Worm (Caenorhabditis elegans) whole organism, L1 larva: ENCODE data around the gene wdr-31.

Experiments
- C04F5.9 ChIP-seq: sonication (generic microtip); optimal IDR thresholded peaks from 2 replicates; lab custom pipeline; 2016; ENCODE audit warnings: missing genetic modification characterization, missing compliant biosample characterization
- C34B4.2 ChIP-seq: sonication (generic microtip); optimal IDR thresholded peaks from 2 replicates; lab custom pipeline; 2017; ENCODE audit warnings: mild to moderate bottlenecking, missing genetic modification characterization, missing compliant biosample characterization
- F16B12.6 ChIP-seq: fragments of 150-350 bp; optimal IDR thresholded peaks from 2 replicates; lab custom pipeline; 2014; ENCODE audit warnings: missing biosample characterization, missing genetic modification characterization
- Y116A8C.19 ChIP-seq: sonication (generic microtip); optimal IDR thresholded peaks from 2 replicates; lab custom pipeline; 2016; ENCODE audit warnings: missing compliant biosample characterization, missing genetic modification characterization, borderline replicate concordance
- aly-2 ChIP-seq: fragments of 150-350 bp; optimal IDR thresholded peaks from 2 replicates; lab custom pipeline; 2014; ENCODE audit warnings: missing biosample characterization, missing genetic modification characterization
- ama-1 ChIP-seq: fragments of 150-350 bp; optimal IDR thresholded peaks from 2 replicates; lab custom pipeline; 2014
- ceh-63 ChIP-seq: fragments of 200-800 bp; sonication (Bioruptor generic); optimal IDR thresholded peaks from 2 replicates; lab custom pipeline; 2018; ENCODE audit warnings: mild to moderate bottlenecking, missing genetic modification characterization, missing compliant biosample characterization
- ceh-8 ChIP-seq: fragments of 200-800 bp; sonication (Bioruptor generic); optimal IDR thresholded peaks from 2 replicates; lab custom pipeline; 2018; ENCODE audit warnings: mild to moderate bottlenecking, missing genetic modification characterization, moderate library complexity, missing compliant biosample characterization
- ceh-82 ChIP-seq, 3 experiments: fragments of 150-350 bp in 1 of 3; sonication (generic microtip) in 2 of 3; optimal IDR thresholded peaks; 2 replicates each; lab custom pipeline; 2014 to 2017; ENCODE audit warnings: missing biosample characterization in 3 of 3, missing genetic modification characterization in 3 of 3
- ceh-90 ChIP-seq: sonication (generic microtip); optimal IDR thresholded peaks from 2 replicates; lab custom pipeline; 2016; ENCODE audit warnings: missing genetic modification characterization, missing compliant biosample characterization
- ces-1 ChIP-seq: fragments of 150-350 bp; optimal IDR thresholded peaks from 2 replicates; lab custom pipeline; 2014; ENCODE audit warnings: missing biosample characterization, missing genetic modification reagents, missing genetic modification characterization
- dpl-1 ChIP-seq, 3 experiments: fragments of 150-350 bp in 2 of 3; sonication (generic microtip) in 1 of 3; optimal IDR thresholded peaks; 2 replicates each; lab custom pipeline; 2014 to 2017; ENCODE audit warnings: missing biosample characterization in 3 of 3, missing genetic modification characterization in 3 of 3, missing genetic modification reagents in 3 of 3
- dsc-1 ChIP-seq: sonication (generic microtip); optimal IDR thresholded peaks from 2 replicates; lab custom pipeline; 2016; ENCODE audit warnings: mild to moderate bottlenecking, missing genetic modification characterization, missing compliant biosample characterization
- efl-1 ChIP-seq, 4 experiments: fragments of 150-350 bp; optimal IDR thresholded peaks in 3 of 4; peaks in 1 of 4; 1 replicate in 1 of 4; 2 replicates in 3 of 4; lab custom pipeline; 2014; ENCODE audit warnings: missing biosample characterization in 2 of 4, missing genetic modification characterization in 2 of 4, missing genetic modification reagents in 2 of 4
- egl-27 ChIP-seq, 2 experiments: fragments of 150-350 bp in 1 of 2; sonication (generic microtip); optimal IDR thresholded peaks; 3 replicates each; lab custom pipeline; 2017 to 2018; ENCODE audit warnings: missing biosample characterization in 2 of 2, missing genetic modification characterization in 2 of 2, missing genetic modification reagents in 2 of 2
- fkh-8 ChIP-seq: sonication (generic microtip); optimal IDR thresholded peaks from 2 replicates; lab custom pipeline; 2016; ENCODE audit warnings: mild to moderate bottlenecking, missing genetic modification characterization, missing compliant biosample characterization
- hlh-17 ChIP-seq: fragments of 200-800 bp; sonication (Bioruptor generic); optimal IDR thresholded peaks from 2 replicates; lab custom pipeline; 2018; ENCODE audit warnings: missing genetic modification characterization, mild to moderate bottlenecking, missing compliant biosample characterization, moderate library complexity, borderline replicate concordance
- lin-14 ChIP-seq: fragments of 200-800 bp; sonication (Bioruptor generic); optimal IDR thresholded peaks from 2 replicates; lab custom pipeline; 2018; ENCODE audit warnings: mild to moderate bottlenecking, missing genetic modification characterization, moderate library complexity, missing compliant biosample characterization
- lin-35 ChIP-seq, 2 experiments: fragments of 150-350 bp; optimal IDR thresholded peaks; 2 replicates each; lab custom pipeline; 2014; ENCODE audit warnings: missing biosample characterization in 2 of 2, missing genetic modification characterization in 2 of 2, missing genetic modification reagents in 2 of 2
- mdl-1 ChIP-seq, 2 experiments: fragments of 150-350 bp; optimal IDR thresholded peaks; 2 replicates each; lab custom pipeline; 2014 to 2017; ENCODE audit warnings: missing biosample characterization in 2 of 2, missing genetic modification characterization in 2 of 2, inconsistent platforms in 1 of 2
- mep-1 ChIP-seq: fragments of 150-350 bp; optimal IDR thresholded peaks from 2 replicates; lab custom pipeline; 2014; ENCODE audit warnings: missing biosample characterization, missing genetic modification characterization
- nhr-11 ChIP-seq: fragments of 150-350 bp; optimal IDR thresholded peaks from 2 replicates; lab custom pipeline; 2014; ENCODE audit warnings: missing biosample characterization, missing genetic modification characterization
- nhr-12 ChIP-seq: sonication (generic microtip); optimal IDR thresholded peaks from 2 replicates; lab custom pipeline; 2017; ENCODE audit warnings: missing biosample characterization, missing genetic modification characterization
- nhr-19 ChIP-seq: fragments of 200-800 bp; sonication (Bioruptor generic); conservative IDR thresholded peaks from 2 replicates; pipeline ENCODE4 v1.3.6; 2022; ENCODE audit warnings: missing genetic modification characterization, missing compliant biosample characterization
- nhr-20 ChIP-seq: sonication (generic microtip); optimal IDR thresholded peaks from 2 replicates; lab custom pipeline; 2016; ENCODE audit warnings: mild to moderate bottlenecking, missing genetic modification characterization, missing compliant biosample characterization
- nhr-28 ChIP-seq: fragments of 150-350 bp; optimal IDR thresholded peaks from 2 replicates; lab custom pipeline; 2014; ENCODE audit warnings: missing biosample characterization, missing genetic modification characterization
- nhr-47 ChIP-seq: sonication (generic microtip); optimal IDR thresholded peaks from 2 replicates; lab custom pipeline; 2016; ENCODE audit warnings: mild to moderate bottlenecking, missing genetic modification characterization, moderate library complexity, missing compliant biosample characterization
- nhr-71 ChIP-seq: sonication (generic microtip); optimal IDR thresholded peaks from 2 replicates; lab custom pipeline; 2016; ENCODE audit warnings: mild to moderate bottlenecking, missing genetic modification characterization, moderate library complexity, missing compliant biosample characterization
- nhr-76 ChIP-seq: sonication (generic microtip); optimal IDR thresholded peaks from 2 replicates; lab custom pipeline; 2017; ENCODE audit warnings: missing biosample characterization, missing genetic modification characterization
- nhr-85 ChIP-seq: sonication (generic microtip); peaks from one replicate; lab custom pipeline; 2016; ENCODE audit warnings: missing genetic modification characterization, inconsistent platforms, missing compliant biosample characterization
- nhr-90 ChIP-seq: sonication (generic microtip); optimal IDR thresholded peaks from 2 replicates; lab custom pipeline; 2016; ENCODE audit warnings: mild to moderate bottlenecking, missing genetic modification characterization, missing compliant biosample characterization; ENCODE audit not compliant: poor library complexity
- pax-3 ChIP-seq: fragments of 200-800 bp; sonication (Bioruptor generic); optimal IDR thresholded peaks from 2 replicates; lab custom pipeline; 2018; ENCODE audit warnings: mild to moderate bottlenecking, missing genetic modification characterization, moderate library complexity, missing compliant biosample characterization
- pqm-1 ChIP-seq: sonication (generic microtip); optimal IDR thresholded peaks from 3 replicates; lab custom pipeline; 2017; ENCODE audit warnings: missing biosample characterization, missing genetic modification characterization
- rnt-1 ChIP-seq: sonication (generic microtip); optimal IDR thresholded peaks from 2 replicates; lab custom pipeline; 2016; ENCODE audit warnings: mild to moderate bottlenecking, missing genetic modification characterization, moderate library complexity, missing compliant biosample characterization
- snpc-4 ChIP-seq: fragments of 150-350 bp; optimal IDR thresholded peaks from 2 replicates; lab custom pipeline; 2014; ENCODE audit warnings: missing biosample characterization, missing genetic modification characterization
- sptf-1 ChIP-seq: fragments of 150-350 bp; optimal IDR thresholded peaks from 2 replicates; lab custom pipeline; 2014; ENCODE audit warnings: missing biosample characterization, missing genetic modification characterization
- sup-37 ChIP-seq: fragments of 200-800 bp; sonication (Bioruptor generic); optimal IDR thresholded peaks from 2 replicates; lab custom pipeline; 2018; ENCODE audit warnings: mild to moderate bottlenecking, missing genetic modification characterization, missing compliant biosample characterization
- unc-30 ChIP-seq: sonication (generic microtip); optimal IDR thresholded peaks from 2 replicates; lab custom pipeline; 2017; ENCODE audit warnings: missing biosample characterization, missing genetic modification characterization
- unc-98 ChIP-seq: fragments of 200-800 bp; sonication (Bioruptor generic); IDR thresholded peaks from 2 replicates; pipeline ENCODE4 v1.3.6; 2022; ENCODE audit warnings: missing genetic modification characterization, missing compliant biosample characterization
- xbp-1 ChIP-seq: sonication (generic microtip); optimal IDR thresholded peaks from 2 replicates; lab custom pipeline; 2016; ENCODE audit warnings: missing genetic modification characterization, missing compliant biosample characterization
- ztf-4 ChIP-seq: fragments of 150-350 bp; optimal IDR thresholded peaks from 2 replicates; lab custom pipeline; 2014; ENCODE audit warnings: missing biosample characterization, missing genetic modification characterization

The wdr-31 gene

ce11 chrII:2717335-2717734 lies 17.8 kb downstream of the wdr-31 start, which contains the start of gene T05A8.3:
Gene T05A8.3 (minus strand): TSS chrII:2717435.
- no peak for TF ChIP-seq efl-1 (optimal IDR thresholded peaks at IDR 0.05; lab: Kevin White, UChicago)
- no peak for TF ChIP-seq efl-1 (GFP tag; optimal IDR thresholded peaks at IDR 0.05 in 1 of 2; lab: Kevin White, UChicago)
- no peak for TF ChIP-seq F16B12.6
- TF ChIP-seq ceh-90 (tag; lab: Kevin White, UChicago): no peak
- TF ChIP-seq dsc-1 (tag; lab: Kevin White, UChicago): no peak
- no peak for TF ChIP-seq nhr-12 (tag; lab: Kevin White, UChicago)
- TF ChIP-seq nhr-71 (tag; lab: Kevin White, UChicago): no peak
- TF ChIP-seq, all 84 proteins: peak for 0

DNA sequence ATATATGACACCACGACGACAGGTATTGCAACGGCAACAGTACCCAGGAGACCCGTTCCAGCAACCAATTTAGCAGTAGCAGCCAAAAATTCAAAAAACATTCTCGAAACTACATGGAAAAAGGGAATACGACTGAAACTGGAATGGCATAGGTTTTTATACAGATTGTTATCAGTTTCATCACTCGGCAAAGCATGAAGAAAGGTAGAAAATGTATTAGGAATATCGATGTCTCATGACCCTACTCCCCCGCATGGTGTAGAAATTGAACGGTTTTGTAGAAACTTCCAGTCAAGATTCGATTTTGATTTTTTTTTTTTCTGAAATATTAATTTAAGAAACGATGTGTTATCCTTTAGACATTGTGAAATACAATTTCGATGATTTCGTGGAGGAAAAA lies 24.2 kb downstream of the wdr-31 start, which contains the start of gene T05A8.2:
Gene T05A8.2 (minus strand): TSS at position 101 of the 400 bp plus-strand sequence.
- TF ChIP-seq rnt-1 (no peak), unc-98 (no peak)

ce11 chrII:2709942-2710341 lies 25.1 kb downstream of the wdr-31 start, which contains the start of gene T05A8.1:
Gene T05A8.1 (minus strand): TSS chrII:2710042.
- TF ChIP-seq hlh-17 (GFP tag; lab: Kevin White, UChicago) (no peak), nhr-76 (no peak), nhr-19 (GFP tag; lab: Robert Waterston, UW) (no peak), xbp-1 (tag; lab: Kevin White, UChicago) (no peak), Y116A8C.19 (tag; lab: Kevin White, UChicago) (no peak), lin-35 (GFP tag; optimal IDR thresholded peaks at IDR 0.05; lab: Kevin White, UChicago) (no peak), dsc-1 (tag; lab: Kevin White, UChicago) (no peak), nhr-28 (no peak), F16B12.6 (no peak), unc-30 (tag; lab: Kevin White, UChicago) (no peak), C34B4.2 (no peak), pax-3 (tag; lab: Kevin White, UChicago) (no peak), aly-2 (tag; lab: Kevin White, UChicago) (no peak), pqm-1 (no peak), egl-27 (tag; optimal IDR thresholded peaks at IDR 0.05; lab: Kevin White, UChicago) (no peak), ces-1 (GFP tag; lab: Kevin White, UChicago) (no peak)

ce11 chrII:2707872-2708271 lies 27.2 kb downstream of the wdr-31 start, which contains the start of gene Y47G7B.2:
Gene Y47G7B.2 (minus strand): TSS chrII:2708014.
- no peak for TF ChIP-seq C04F5.9 (tag; lab: Kevin White, UChicago)
- no peak for TF ChIP-seq sup-37 (GFP tag; lab: Kevin White, UChicago)
- TF ChIP-seq lin-35 (GFP tag; optimal IDR thresholded peaks at IDR 0.05; lab: Kevin White, UChicago): peak in 1 of 2 experiments; percentile 34
- TF ChIP-seq lin-14 (GFP tag; lab: Kevin White, UChicago): peak; percentile 66
- TF ChIP-seq mdl-1 (tag; optimal IDR thresholded peaks at IDR 0.05; lab: Kevin White, UChicago): peak in 1 of 2 experiments; percentile 8
- TF ChIP-seq nhr-47 (tag; lab: Kevin White, UChicago): peak; percentile 23
- peak; percentile 55 for TF ChIP-seq fkh-8
- TF ChIP-seq rnt-1: peak; percentile 29
- TF ChIP-seq nhr-71 (tag; lab: Kevin White, UChicago): peak; percentile 42
- TF ChIP-seq nhr-20 (tag; lab: Kevin White, UChicago): peak; percentile 7
- TF ChIP-seq ceh-8 (GFP tag; lab: Kevin White, UChicago): no peak
- TF ChIP-seq efl-1 (optimal IDR thresholded peaks at IDR 0.05; lab: Kevin White, UChicago): peak; percentile 29 to 64
- TF ChIP-seq efl-1 (GFP tag; optimal IDR thresholded peaks at IDR 0.05 in 1 of 2; lab: Kevin White, UChicago): no peak

- TF ChIP-seq nhr-19 (GFP tag; lab: Robert Waterston, UW): no peak
- TF ChIP-seq dpl-1 (GFP tag; optimal IDR thresholded peaks at IDR 0.05; lab: Kevin White, UChicago): no peak
- TF ChIP-seq nhr-47 (tag; lab: Kevin White, UChicago): no peak
- no peak for TF ChIP-seq nhr-28
- no peak for TF ChIP-seq snpc-4 (tag; lab: Kevin White, UChicago)
- no peak for TF ChIP-seq sup-37 (GFP tag; lab: Kevin White, UChicago)
- TF ChIP-seq mep-1 (tag; lab: Kevin White, UChicago): no peak
- TF ChIP-seq nhr-90 (tag; lab: Kevin White, UChicago): no peak
- no peak for TF ChIP-seq ama-1
- TF ChIP-seq ceh-8 (GFP tag; lab: Kevin White, UChicago): no peak
- TF ChIP-seq C34B4.2: no peak
- TF ChIP-seq ceh-82 (tag; optimal IDR thresholded peaks at IDR 0.05; lab: Kevin White, UChicago): no peak
- no peak for TF ChIP-seq ztf-4
- TF ChIP-seq sptf-1 (tag; lab: Kevin White, UChicago): no peak
- no peak for TF ChIP-seq ceh-63 (GFP tag; lab: Kevin White, UChicago)
- TF ChIP-seq nhr-85 (tag; lab: Kevin White, UChicago): no peak
- TF ChIP-seq fkh-8: no peak
- no peak for TF ChIP-seq nhr-11
- no peak for TF ChIP-seq lin-35 (GFP tag; optimal IDR thresholded peaks at IDR 0.05; lab: Kevin White, UChicago)
- TF ChIP-seq hlh-17 (GFP tag; lab: Kevin White, UChicago): no peak
Observed at ce11 chrII:2705200-2705599, 29.9 kb downstream of the wdr-31 start, which contains the start of gene srh-128. Gene srh-128 (minus strand): TSS chrII:2705300.
